Worm (Caenorhabditis elegans) whole organism, young adult: ENCODE data around the gene Y7A5A.10.

Experiments
- B0261.1 ChIP-seq: sonication (generic microtip); optimal IDR thresholded peaks from 2 replicates; lab custom pipeline; 2016; ENCODE audit warnings: mild to moderate bottlenecking, missing genetic modification characterization, moderate library complexity, missing compliant biosample characterization
- B0336.3 ChIP-seq: fragments of 200-800 bp; sonication (Bioruptor generic); IDR thresholded peaks from 2 replicates; pipeline ENCODE4 v1.3.6; 2022; ENCODE audit warnings: missing genetic modification characterization, missing compliant biosample characterization
- D2030.7 ChIP-seq: fragments of 200-800 bp; sonication (Bioruptor generic); IDR thresholded peaks from 2 replicates; pipeline ENCODE4 v1.3.6; 2022; ENCODE audit warnings: missing genetic modification reagents, missing genetic modification characterization, missing compliant biosample characterization
- F23B12.7 ChIP-seq: sonication (generic microtip); optimal IDR thresholded peaks from 2 replicates; lab custom pipeline; 2017; ENCODE audit warnings: missing genetic modification characterization, mild to moderate bottlenecking, missing compliant biosample characterization, antibody characterized with exemption, moderate library complexity; ENCODE audit not compliant: insufficient read depth
- F33H1.4 ChIP-seq: fragments of 200-800 bp; sonication (Bioruptor generic); IDR thresholded peaks from 2 replicates; pipeline ENCODE4 v1.3.6; 2022; ENCODE audit warnings: missing genetic modification reagents, missing genetic modification characterization, missing compliant biosample characterization
- F49E8.2 ChIP-seq: sonication (generic microtip); optimal IDR thresholded peaks from 3 replicates; lab custom pipeline; 2017; ENCODE audit warnings: missing genetic modification characterization, mild to moderate bottlenecking, missing compliant biosample characterization, antibody characterized with exemption, moderate library complexity; ENCODE audit not compliant: insufficient read depth
- K11D2.4 ChIP-seq: fragments of 200-800 bp; sonication (Bioruptor generic); IDR thresholded peaks from 2 replicates; pipeline ENCODE4 v1.3.6; 2022; ENCODE audit warnings: missing genetic modification reagents, missing genetic modification characterization, missing compliant biosample characterization
- T07F8.4 ChIP-seq: sonication (generic microtip); optimal IDR thresholded peaks from 2 replicates; lab custom pipeline; 2016; ENCODE audit warnings: mild to moderate bottlenecking, missing genetic modification characterization, moderate library complexity, missing compliant biosample characterization
- Y53G8AR.9 ChIP-seq: fragments of 200-800 bp; sonication (Bioruptor generic); conservative IDR thresholded peaks from 2 replicates; pipeline ENCODE4 v1.3.6; 2022; ENCODE audit warnings: missing genetic modification reagents, missing genetic modification characterization, missing compliant biosample characterization
- Y56A3A.18 ChIP-seq: fragments of 200-800 bp; sonication (Bioruptor generic); IDR thresholded peaks from 2 replicates; pipeline ENCODE4 v1.3.6; 2022; ENCODE audit warnings: missing genetic modification reagents, missing genetic modification characterization, missing compliant biosample characterization
- Y79H2A.3 ChIP-seq: fragments of 200-800 bp; sonication (Bioruptor generic); conservative IDR thresholded peaks from 2 replicates; pipeline ENCODE4 v1.3.6; 2022; ENCODE audit warnings: missing genetic modification reagents, missing genetic modification characterization, missing compliant biosample characterization
- ZK185.1 ChIP-seq: sonication (generic microtip); optimal IDR thresholded peaks from 2 replicates; lab custom pipeline; 2016; ENCODE audit warnings: mild to moderate bottlenecking, missing genetic modification characterization, missing compliant biosample characterization; ENCODE audit not compliant: poor library complexity, severe bottlenecking
- aptf-3 ChIP-seq: fragments of 200-800 bp; sonication (Bioruptor generic); IDR thresholded peaks from 2 replicates; pipeline ENCODE4 v1.3.6; 2022; ENCODE audit warnings: missing genetic modification characterization, missing compliant biosample characterization
- cebp-2 ChIP-seq: fragments of 200-800 bp; sonication (Bioruptor generic); IDR thresholded peaks from 2 replicates; pipeline ENCODE4 v1.3.6; 2022; ENCODE audit warnings: missing genetic modification characterization, missing compliant biosample characterization
- ceh-40 ChIP-seq: fragments of 200-800 bp; sonication (Bioruptor generic); IDR thresholded peaks from 2 replicates; pipeline ENCODE4 v1.3.6; 2022; ENCODE audit warnings: missing genetic modification characterization, missing compliant biosample characterization
- ceh-58 ChIP-seq: fragments of 200-800 bp; sonication (Bioruptor generic); IDR thresholded peaks from 2 replicates; pipeline ENCODE4 v1.3.6; 2022; ENCODE audit warnings: missing genetic modification characterization, missing compliant biosample characterization
- chd-7 ChIP-seq: sonication (generic microtip); optimal IDR thresholded peaks from 2 replicates; lab custom pipeline; 2016; ENCODE audit warnings: mild to moderate bottlenecking, missing genetic modification characterization, moderate library complexity, missing compliant biosample characterization
- die-1 ChIP-seq: sonication (generic microtip); optimal IDR thresholded peaks from 2 replicates; lab custom pipeline; 2016; ENCODE audit warnings: missing genotype, mild to moderate bottlenecking, missing genetic modification characterization, missing compliant biosample characterization
- dox-1 ChIP-seq: fragments of 200-800 bp; sonication (Bioruptor generic); IDR thresholded peaks from 2 replicates; pipeline ENCODE4 v1.3.6; 2022; ENCODE audit warnings: missing genetic modification reagents, missing genetic modification characterization, missing compliant biosample characterization
- egl-44 ChIP-seq: fragments of 200-800 bp; sonication (Bioruptor generic); IDR thresholded peaks from 2 replicates; pipeline ENCODE4 v1.3.6; 2022; ENCODE audit warnings: missing genetic modification reagents, missing genetic modification characterization, missing compliant biosample characterization
- ekl-4 ChIP-seq: fragments of 200-800 bp; sonication (Bioruptor generic); IDR thresholded peaks from 2 replicates; pipeline ENCODE4 v1.3.6; 2022; ENCODE audit warnings: missing genetic modification reagents, missing genetic modification characterization, missing compliant biosample characterization
- ets-4 ChIP-seq: fragments of 200-800 bp; sonication (Bioruptor generic); optimal IDR thresholded peaks from 2 replicates; lab custom pipeline; 2018; ENCODE audit warnings: mild to moderate bottlenecking, missing genetic modification characterization, missing compliant biosample characterization
- hmg-20 ChIP-seq: fragments of 200-800 bp; sonication (Bioruptor generic); IDR thresholded peaks from 2 replicates; pipeline ENCODE4 v1.3.6; 2022; ENCODE audit warnings: missing genetic modification reagents, missing genetic modification characterization, missing compliant biosample characterization
- hrde-1 ChIP-seq: sonication (generic microtip); optimal IDR thresholded peaks from 2 replicates; lab custom pipeline; 2016; ENCODE audit warnings: missing genetic modification characterization, mild to moderate bottlenecking, missing compliant biosample characterization, moderate library complexity, missing genotype, missing genetic modification reagents, borderline replicate concordance
- hsf-1 ChIP-seq: fragments of 200-800 bp; sonication (Bioruptor generic); IDR thresholded peaks from 2 replicates; pipeline ENCODE4 v1.3.6; 2022; ENCODE audit warnings: missing genetic modification reagents, missing genetic modification characterization, missing compliant biosample characterization
- let-526 ChIP-seq: fragments of 200-800 bp; sonication (Bioruptor generic); IDR thresholded peaks from 2 replicates; pipeline ENCODE4 v1.3.6; 2022; ENCODE audit warnings: missing genetic modification reagents, missing genetic modification characterization, missing compliant biosample characterization
- let-607 ChIP-seq, 2 experiments: fragments of 200-800 bp in 1 of 2; sonication (Bioruptor generic) in 1 of 2; sonication (generic microtip) in 1 of 2; optimal IDR thresholded peaks; 2 replicates each; lab custom pipeline; 2016 to 2018; ENCODE audit warnings: mild to moderate bottlenecking in 2 of 2, missing compliant biosample characterization in 2 of 2, missing genetic modification characterization in 2 of 2, moderate library complexity in 2 of 2, missing genotype in 1 of 2
- lin-35 ChIP-seq, 3 experiments: fragments of 150-350 bp in 2 of 3; sonication (generic microtip) in 1 of 3; optimal IDR thresholded peaks; 2 replicates each; lab custom pipeline; 2014 to 2018; ENCODE audit warnings: missing biosample characterization in 3 of 3, missing genetic modification characterization in 3 of 3, missing genetic modification reagents in 3 of 3
- madf-3 ChIP-seq: fragments of 200-800 bp; sonication (Bioruptor generic); IDR thresholded peaks from 2 replicates; pipeline ENCODE4 v1.3.6; 2022; ENCODE audit warnings: missing genetic modification reagents, missing genetic modification characterization, missing compliant biosample characterization
- nfya-2 ChIP-seq: fragments of 200-800 bp; sonication (Bioruptor generic); IDR thresholded peaks from 2 replicates; pipeline ENCODE4 v1.3.6; 2022; ENCODE audit warnings: missing genetic modification reagents, missing genetic modification characterization, missing compliant biosample characterization
- nhr-120 ChIP-seq: fragments of 200-800 bp; sonication (Bioruptor generic); IDR thresholded peaks from 2 replicates; pipeline ENCODE4 v1.3.6; 2022; ENCODE audit warnings: missing genetic modification characterization, missing compliant biosample characterization
- nhr-179 ChIP-seq: sonication (generic microtip); optimal IDR thresholded peaks from 2 replicates; lab custom pipeline; 2016; ENCODE audit warnings: mild to moderate bottlenecking, missing genetic modification characterization, missing compliant biosample characterization
- nhr-80 ChIP-seq: sonication (generic microtip); optimal IDR thresholded peaks from 2 replicates; lab custom pipeline; 2016; ENCODE audit warnings: missing genetic modification characterization, missing compliant biosample characterization
- nhr-90 ChIP-seq: sonication (generic microtip); optimal IDR thresholded peaks from 2 replicates; lab custom pipeline; 2016; ENCODE audit warnings: missing genotype, mild to moderate bottlenecking, missing genetic modification characterization, missing compliant biosample characterization
- rcor-1 ChIP-seq: fragments of 200-800 bp; sonication (Bioruptor generic); IDR thresholded peaks from 2 replicates; pipeline ENCODE4 v1.3.6; 2022; ENCODE audit warnings: missing genetic modification reagents, missing genetic modification characterization, missing compliant biosample characterization
- rec-8 ChIP-seq, 2 experiments: sonication (generic microtip); optimal IDR thresholded peaks; 2 replicates each; lab custom pipeline; 2016; ENCODE audit warnings: mild to moderate bottlenecking in 2 of 2, missing genetic modification characterization in 2 of 2, missing genetic modification reagents in 2 of 2, missing genotype in 2 of 2, missing biosample characterization in 1 of 2, missing compliant biosample characterization in 1 of 2, moderate library complexity in 1 of 2
- snpc-1.1 ChIP-seq: sonication (generic microtip); optimal IDR thresholded peaks from 2 replicates; lab custom pipeline; 2017; ENCODE audit warnings: missing genetic modification characterization, mild to moderate bottlenecking, missing compliant biosample characterization, antibody characterized with exemption, moderate library complexity, missing genotype, missing genetic modification reagents; ENCODE audit not compliant: insufficient read depth
- snpc-1.3 ChIP-seq: sonication (generic microtip); optimal IDR thresholded peaks from 2 replicates; lab custom pipeline; 2017; ENCODE audit warnings: missing genetic modification characterization, mild to moderate bottlenecking, missing compliant biosample characterization, antibody characterized with exemption, moderate library complexity, missing genotype, missing genetic modification reagents; ENCODE audit not compliant: insufficient read depth
- snpc-4 ChIP-seq, 5 experiments: fragments of 150-350 bp in 1 of 5; sonication (generic microtip) in 4 of 5; optimal IDR thresholded peaks; 2 replicates each; lab custom pipeline; 2014 to 2018; ENCODE audit warnings: missing genetic modification characterization in 5 of 5, missing biosample characterization in 3 of 5, antibody characterized with exemption in 2 of 5, mild to moderate bottlenecking in 2 of 5, missing compliant biosample characterization in 2 of 5, missing genotype in 2 of 5, moderate library complexity in 2 of 5, missing genetic modification reagents in 1 of 5
- tbp1 ChIP-seq: fragments of 200-800 bp; sonication (Bioruptor generic); optimal IDR thresholded peaks from 2 replicates; lab custom pipeline; 2018; ENCODE audit warnings: mild to moderate bottlenecking, missing genetic modification characterization, missing compliant biosample characterization
- ztf-18 ChIP-seq: sonication (generic microtip); optimal IDR thresholded peaks from 2 replicates; lab custom pipeline; 2016; ENCODE audit warnings: missing genotype, mild to moderate bottlenecking, missing genetic modification characterization, missing compliant biosample characterization
- ztf-26 ChIP-seq: sonication (generic microtip); optimal IDR thresholded peaks from 2 replicates; lab custom pipeline; 2017; ENCODE audit warnings: missing genetic modification characterization, missing compliant biosample characterization

The Y7A5A.10 gene

DNA sequence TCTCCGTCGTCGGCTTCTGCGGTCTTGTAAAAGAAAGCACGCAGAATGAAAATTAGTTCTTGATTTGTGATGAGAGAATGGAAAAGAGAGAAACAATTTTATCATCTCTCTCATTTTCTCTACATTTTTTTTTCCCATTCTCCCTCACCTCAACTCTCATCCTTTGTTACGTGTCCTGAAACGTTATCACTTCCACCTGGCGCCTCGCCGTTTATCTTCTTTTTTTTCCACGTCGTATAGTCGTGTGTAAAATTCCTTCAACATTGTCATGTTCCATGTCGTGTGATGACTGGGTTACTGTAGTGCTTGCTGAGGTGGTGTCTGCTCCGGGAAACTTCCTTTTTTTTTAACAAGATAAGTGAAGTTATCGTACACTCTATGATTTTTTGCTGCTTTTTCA, 15.4 kb downstream of the Y7A5A.10 start (continued):
- TF ChIP-seq tbp1 (peak; percentile 4), nhr-179 (tag; lab: Kevin White, UChicago) (no peak), B0336.3 (0 out of 2 replicates have a peak, but pooled peaks have one; percentile 18), let-607 (tag; optimal IDR thresholded peaks at IDR 0.05; lab: Kevin White, UChicago) (peak; percentile 97 to 98)

DNA sequence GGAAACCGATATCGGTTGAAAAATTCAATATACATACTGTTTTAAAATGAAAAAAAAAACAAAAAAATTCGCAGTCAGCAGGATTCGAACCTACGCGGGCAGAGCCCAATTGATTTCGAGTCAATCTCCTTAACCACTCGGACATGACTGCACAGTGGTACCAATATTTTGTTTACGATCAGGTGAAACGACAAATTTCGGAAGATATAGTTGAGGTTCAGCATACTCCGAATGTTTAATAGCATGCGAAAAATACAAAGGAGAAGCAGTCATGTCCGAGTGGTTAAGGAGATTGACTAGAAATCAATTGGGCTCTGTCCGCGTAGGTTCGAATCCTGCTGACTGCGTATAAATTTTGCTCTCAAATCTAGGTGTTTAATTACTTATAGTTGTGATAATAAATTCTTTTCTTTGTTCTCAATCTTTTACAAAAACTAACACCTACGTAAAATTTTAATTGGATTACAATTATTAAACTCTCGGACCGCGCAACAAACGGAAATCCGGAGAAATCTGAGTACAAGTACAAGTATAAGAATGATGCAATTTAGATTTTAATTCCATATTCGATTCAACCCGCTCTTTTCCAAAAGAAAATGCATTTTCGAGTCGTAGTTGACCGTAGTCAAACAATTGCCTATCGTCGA, 21.5 kb downstream of the Y7A5A.10 start, which contains the start of gene Y7A5A.13:
Gene Y7A5A.13 (plus strand): TSS at position 597 of the 647 bp plus-strand sequence.
- TF ChIP-seq K11D2.4 (GFP tag; lab: Robert Waterston, UW) (0 out of 2 replicates have a peak, but pooled peaks have one; percentile 27), ztf-18 (tag; lab: Kevin White, UChicago) (peak; percentile 38), die-1 (tag; lab: Kevin White, UChicago) (peak; percentile 78), chd-7 (peak; percentile 20), ceh-40 (GFP tag; lab: Robert Waterston, UW) (peak; percentile 62; the same call in 1 of the 2 replicates), ztf-26 (tag; lab: Kevin White, UChicago) (peak; percentile 32), hmg-20 (GFP tag; lab: Robert Waterston, UW) (peak; percentile 57; the same call in 1 of the 2 replicates), nhr-80 (peak; percentile 14), snpc-1.3 (tag; lab: Kevin White, UChicago) (peak; percentile 21), rcor-1 (GFP tag; lab: Robert Waterston, UW) (peak; percentile 54), D2030.7 (GFP tag; lab: Robert Waterston, UW) (peak; percentile 83), nfya-2 (GFP tag; lab: Robert Waterston, UW) (no peak), F23B12.7 (tag; lab: Kevin White, UChicago) (no peak), let-607 (tag; optimal IDR thresholded peaks at IDR 0.05; lab: Kevin White, UChicago) (peak in 1 of 2 experiments; percentile 52), nhr-120 (GFP tag; lab: Robert Waterston, UW) (no peak), hrde-1 (no peak), aptf-3 (GFP tag; lab: Robert Waterston, UW) (0 out of 2 replicates have a peak, but pooled peaks have one; percentile 43), nhr-179 (tag; lab: Kevin White, UChicago) (no peak), madf-3 (GFP tag; lab: Robert Waterston, UW) (no peak), egl-44 (peak; percentile 41; the same call in 1 of the 2 replicates), dox-1 (GFP tag; lab: Robert Waterston, UW) (peak; percentile 64), let-526 (GFP tag; lab: Robert Waterston, UW) (no peak), cebp-2 (no peak), Y53G8AR.9 (GFP tag; lab: Robert Waterston, UW) (no peak), rec-8 (tag; optimal IDR thresholded peaks at IDR 0.05; lab: Kevin White, UChicago) (peak; percentile 28 to 49), F49E8.2 (tag; lab: Kevin White, UChicago) (no peak), lin-35 (GFP tag; optimal IDR thresholded peaks at IDR 0.05; lab: Kevin White, UChicago) (peak in 1 of 3 experiments; percentile 31), nhr-90 (peak; percentile 58), Y56A3A.18 (GFP tag; lab: Robert Waterston, UW) (0 out of 2 replicates have a peak, but pooled peaks have one; percentile 46), snpc-1.1 (peak; percentile 62), tbp1 (peak; percentile 90), hsf-1 (GFP tag; lab: Robert Waterston, UW) (no peak), B0261.1 (tag; lab: Kevin White, UChicago) (peak; percentile 88), T07F8.4 (tag; lab: Kevin White, UChicago) (peak; percentile 13), Y79H2A.3 (0 out of 2 replicates have a peak, but pooled peaks have one; percentile 11), ceh-58 (GFP tag; lab: Robert Waterston, UW) (no peak), F33H1.4 (GFP tag; lab: Robert Waterston, UW) (no peak), snpc-4 (GFP tag; optimal IDR thresholded peaks at IDR 0.05; lab: Kevin White, UChicago) (peak; percentile 51), snpc-4 (tag; optimal IDR thresholded peaks at IDR 0.05; lab: Kevin White, UChicago) (peak in 3 of 4 experiments; percentile 62 to 78 (median 68)), ets-4 (GFP tag; lab: Kevin White, UChicago) (no peak), ZK185.1 (peak; percentile 60), ekl-4 (no peak; the same call in 1 of the 2 replicates)
